Worm (Caenorhabditis elegans) whole organism, L4 larva: ENCODE measurements around the gene ctsa-1.2.

Source experiments
- D1046.2 ChIP-seq: fragments of 200-800 bp; sonication (Bioruptor generic); IDR thresholded peaks from 2 replicates; pipeline ENCODE4 v1.3.6; 2022; ENCODE audit warnings: missing genetic modification characterization, missing compliant biosample characterization
- F37D6.2 ChIP-seq: sonication (generic microtip); optimal IDR thresholded peaks from 2 replicates; lab custom pipeline; 2016; ENCODE audit warnings: mild to moderate bottlenecking, missing genetic modification characterization, missing compliant biosample characterization
- F49E8.2 ChIP-seq: sonication (generic microtip); optimal IDR thresholded peaks from 2 replicates; lab custom pipeline; 2016; ENCODE audit warnings: missing compliant biosample characterization, mild to moderate bottlenecking, missing genetic modification characterization, borderline replicate concordance
- T26A8.4 ChIP-seq: fragments of 200-800 bp; sonication (Bioruptor generic); IDR thresholded peaks from 2 replicates; pipeline ENCODE4 v1.3.6; 2022; ENCODE audit warnings: missing genetic modification characterization, missing compliant biosample characterization
- Y105C5A.15 ChIP-seq: fragments of 200-800 bp; sonication (Bioruptor generic); IDR thresholded peaks from 2 replicates; pipeline ENCODE4 v1.3.6; 2022; ENCODE audit warnings: missing genetic modification characterization, missing compliant biosample characterization
- Y5F2A.4 ChIP-seq: fragments of 200-800 bp; sonication (Bioruptor generic); optimal IDR thresholded peaks from 2 replicates; lab custom pipeline; 2018; ENCODE audit warnings: mild to moderate bottlenecking, missing genetic modification characterization, missing compliant biosample characterization
- ZK337.2 ChIP-seq: fragments of 200-800 bp; sonication (Bioruptor generic); IDR thresholded peaks from 2 replicates; pipeline ENCODE4 v1.3.6; 2022; ENCODE audit warnings: missing genetic modification reagents, missing genetic modification characterization, missing compliant biosample characterization
- aha-1 ChIP-seq: fragments of 150-350 bp; peaks from one replicate; lab custom pipeline; 2014; ENCODE audit warnings: missing biosample characterization, missing genetic modification characterization
- aly-2 ChIP-seq: sonication (generic microtip); optimal IDR thresholded peaks from 2 replicates; lab custom pipeline; 2018; ENCODE audit warnings: missing biosample characterization, missing genetic modification characterization
- ceh-20 ChIP-seq: fragments of 200-800 bp; sonication (Bioruptor generic); IDR thresholded peaks from 2 replicates; pipeline ENCODE4 v1.3.6; 2022; ENCODE audit warnings: missing genetic modification reagents, missing genetic modification characterization, missing compliant biosample characterization
- ces-1 ChIP-seq: fragments of 150-350 bp; sonication (generic microtip); optimal IDR thresholded peaks from 4 replicates; lab custom pipeline; 2014; ENCODE audit warnings: missing biosample characterization, missing genetic modification reagents, missing genetic modification characterization
- ctbp-1 ChIP-seq: fragments of 200-800 bp; sonication (Bioruptor generic); IDR thresholded peaks from 2 replicates; pipeline ENCODE4 v1.3.6; 2022; ENCODE audit warnings: missing genetic modification reagents, missing genetic modification characterization, missing compliant biosample characterization
- daf-12 ChIP-seq: fragments of 150-350 bp; optimal IDR thresholded peaks from 2 replicates; lab custom pipeline; 2014; ENCODE audit warnings: missing biosample characterization, missing genetic modification reagents, missing genetic modification characterization
- daf-8 ChIP-seq: fragments of 200-800 bp; sonication (Bioruptor generic); IDR thresholded peaks from 2 replicates; pipeline ENCODE4 v1.3.6; 2022; ENCODE audit warnings: missing genetic modification characterization, missing compliant biosample characterization
- dmd-8 ChIP-seq: fragments of 200-800 bp; sonication (Bioruptor generic); IDR thresholded peaks from 2 replicates; pipeline ENCODE4 v1.3.6; 2022; ENCODE audit warnings: missing genetic modification characterization, missing compliant biosample characterization
- dmd-9 ChIP-seq: fragments of 200-800 bp; sonication (Bioruptor generic); IDR thresholded peaks from 2 replicates; pipeline ENCODE4 v1.3.6; 2022; ENCODE audit warnings: missing genetic modification reagents, missing genetic modification characterization, missing compliant biosample characterization
- egl-43 ChIP-seq: fragments of 200-800 bp; sonication (Bioruptor generic); IDR thresholded peaks from 2 replicates; pipeline ENCODE4 v1.3.6; 2022; ENCODE audit warnings: missing genetic modification reagents, missing genetic modification characterization, missing compliant biosample characterization
- hif-1 ChIP-seq, 2 experiments: sonication (generic microtip); optimal IDR thresholded peaks; 2 replicates each; lab custom pipeline; 2016 to 2017; ENCODE audit warnings: missing compliant biosample characterization in 2 of 2, missing genetic modification characterization in 2 of 2, missing genetic modification reagents in 2 of 2, missing genotype in 2 of 2, mild to moderate bottlenecking in 1 of 2
- lim-7 ChIP-seq: fragments of 200-800 bp; sonication (Bioruptor generic); IDR thresholded peaks from 2 replicates; pipeline ENCODE4 v1.3.6; 2022; ENCODE audit warnings: missing genetic modification characterization, missing compliant biosample characterization
- lin-1 ChIP-seq: fragments of 200-800 bp; sonication (Bioruptor generic); IDR thresholded peaks from 2 replicates; pipeline ENCODE4 v1.3.6; 2022; ENCODE audit warnings: missing genetic modification reagents, missing genetic modification characterization, missing compliant biosample characterization
- lin-15B ChIP-seq: fragments of 150-350 bp; sonication (generic microtip); optimal IDR thresholded peaks from 3 replicates; lab custom pipeline; 2014; ENCODE audit warnings: missing biosample characterization, missing genetic modification characterization
- lin-39 ChIP-seq: fragments of 150-350 bp; optimal IDR thresholded peaks from 2 replicates; lab custom pipeline; 2014; ENCODE audit warnings: missing biosample characterization, missing genetic modification reagents, missing genetic modification characterization
- lir-3 ChIP-seq: sonication (generic microtip); optimal IDR thresholded peaks from 2 replicates; lab custom pipeline; 2016; ENCODE audit warnings: mild to moderate bottlenecking, missing genetic modification characterization, missing compliant biosample characterization
- lsy-2 ChIP-seq, 2 experiments: fragments of 150-350 bp in 1 of 2; sonication (generic microtip) in 1 of 2; optimal IDR thresholded peaks; 2 replicates each; lab custom pipeline; 2014 to 2017; ENCODE audit warnings: missing biosample characterization in 2 of 2, missing genetic modification characterization in 2 of 2
- madf-5 ChIP-seq, 2 experiments: fragments of 200-800 bp; sonication (Bioruptor generic); IDR thresholded peaks; 2 replicates each; pipeline ENCODE4 v1.3.6; 2022; ENCODE audit warnings: missing compliant biosample characterization in 2 of 2, missing genetic modification characterization in 2 of 2
- mes-2 ChIP-seq: sonication (generic microtip); optimal IDR thresholded peaks from 2 replicates; lab custom pipeline; 2016; ENCODE audit warnings: missing genotype, mild to moderate bottlenecking, missing genetic modification characterization, missing compliant biosample characterization; ENCODE audit not compliant: poor library complexity, severe bottlenecking
- nhr-10 ChIP-seq: fragments of 150-350 bp; optimal IDR thresholded peaks from 2 replicates; lab custom pipeline; 2014; ENCODE audit warnings: missing biosample characterization, missing genetic modification characterization
- nhr-111 ChIP-seq: fragments of 200-800 bp; sonication (Bioruptor generic); optimal IDR thresholded peaks from 2 replicates; lab custom pipeline; 2018; ENCODE audit warnings: mild to moderate bottlenecking, missing genetic modification characterization, missing compliant biosample characterization
- nhr-25 ChIP-seq: sonication (generic microtip); optimal IDR thresholded peaks from 2 replicates; lab custom pipeline; 2017; ENCODE audit warnings: missing genetic modification characterization, mild to moderate bottlenecking, missing compliant biosample characterization, antibody characterized with exemption, moderate library complexity, borderline replicate concordance; ENCODE audit not compliant: insufficient read depth
- nhr-77 ChIP-seq: fragments of 150-350 bp; optimal IDR thresholded peaks from 2 replicates; lab custom pipeline; 2014; ENCODE audit warnings: missing biosample characterization, missing genetic modification characterization
- sdz-12 ChIP-seq: fragments of 200-800 bp; sonication (Bioruptor generic); optimal IDR thresholded peaks from 2 replicates; lab custom pipeline; 2018; ENCODE audit warnings: mild to moderate bottlenecking, missing genetic modification characterization, missing compliant biosample characterization
- set-16 ChIP-seq: fragments of 200-800 bp; sonication (Bioruptor generic); IDR thresholded peaks from 2 replicates; pipeline ENCODE4 v1.3.6; 2022; ENCODE audit warnings: missing genetic modification reagents, missing genetic modification characterization, missing compliant biosample characterization
- snpc-1.2 ChIP-seq: fragments of 200-800 bp; sonication (Bioruptor generic); IDR thresholded peaks from 2 replicates; pipeline ENCODE4 v1.3.6; 2022; ENCODE audit warnings: missing genetic modification reagents, missing genetic modification characterization, missing compliant biosample characterization
- unc-130 ChIP-seq: sonication (generic microtip); optimal IDR thresholded peaks from 2 replicates; lab custom pipeline; 2016; ENCODE audit warnings: missing genetic modification reagents, missing genetic modification characterization, missing compliant biosample characterization
- unc-62 ChIP-seq, 3 experiments: fragments of 150-350 bp in 1 of 3; sonication (generic microtip); optimal IDR thresholded peaks in 2 of 3; peaks in 1 of 3; 1 replicate in 1 of 3; 2 replicates in 2 of 3; lab custom pipeline; 2014 to 2017; ENCODE audit warnings: missing biosample characterization in 3 of 3, missing genetic modification characterization in 3 of 3, missing genetic modification reagents in 3 of 3, missing genotype in 1 of 3
- zfp-3 ChIP-seq: fragments of 200-800 bp; sonication (Bioruptor generic); conservative IDR thresholded peaks from 2 replicates; pipeline ENCODE4 v1.3.6; 2022; ENCODE audit warnings: missing genetic modification reagents, missing genetic modification characterization, missing compliant biosample characterization
- ztf-11 ChIP-seq: fragments of 150-350 bp; optimal IDR thresholded peaks from 2 replicates; lab custom pipeline; 2014; ENCODE audit warnings: missing biosample characterization, missing genetic modification characterization

The ctsa-1.2 gene

DNA sequence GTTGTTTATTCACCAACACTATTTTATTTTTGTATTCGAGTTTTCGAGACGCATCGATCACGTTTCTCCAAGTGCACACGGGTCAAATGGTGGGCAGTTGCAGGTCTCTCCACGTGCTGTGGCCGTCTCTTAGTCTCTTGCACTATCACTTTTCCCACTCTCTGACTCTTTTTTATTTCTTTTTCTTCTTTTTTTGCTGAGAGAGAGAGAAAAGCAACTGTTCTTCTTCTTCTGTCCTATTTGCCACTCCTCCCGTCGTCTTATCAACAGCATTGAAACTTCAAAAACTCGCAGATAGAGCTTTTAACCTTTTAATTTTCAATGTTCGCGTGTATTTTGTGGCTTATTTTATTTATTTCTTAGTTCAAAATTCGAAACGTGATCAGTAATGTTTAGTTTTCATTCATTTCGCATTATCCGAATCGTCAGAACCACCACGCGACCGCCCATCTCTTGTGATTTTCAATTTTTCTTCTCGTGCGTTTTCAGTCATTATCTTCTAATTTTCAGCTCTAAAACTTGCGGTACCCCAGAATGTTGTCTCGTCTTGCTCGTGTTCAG is 10.5 kb upstream of the ctsa-1.2 start, which contains the start of gene alh-8 (continued):
- TF ChIP-seq F49E8.2 (tag; lab: Kevin White, UChicago), result no peak
- TF ChIP-seq F37D6.2 (tag; lab: Kevin White, UChicago), result no peak
- TF ChIP-seq dmd-9 (GFP tag; lab: Robert Waterston, UW), result no peak
- no peak for TF ChIP-seq sdz-12 (GFP tag; lab: Kevin White, UChicago)
- TF ChIP-seq unc-62 (GFP tag; optimal IDR thresholded peaks at IDR 0.05 in 1 of 2; lab: Kevin White, UChicago), result no peak
- TF ChIP-seq unc-62 (tag; optimal IDR thresholded peaks at IDR 0.05; lab: Kevin White, UChicago), result no peak
- no peak for TF ChIP-seq ceh-20
- TF ChIP-seq lin-39, result no peak
- TF ChIP-seq ztf-11 (tag; lab: Kevin White, UChicago), result no peak
- TF ChIP-seq ces-1 (GFP tag; lab: Kevin White, UChicago), result no peak
- TF ChIP-seq madf-5 (GFP tag; IDR thresholded peaks at IDR 0.05; lab: Robert Waterston, UW), result no peak
- TF ChIP-seq ZK337.2 (GFP tag; lab: Robert Waterston, UW), result no peak
- TF ChIP-seq unc-130 (GFP tag; lab: Kevin White, UChicago), result no peak
- TF ChIP-seq Y105C5A.15 (GFP tag; lab: Robert Waterston, UW), result no peak
- no peak for TF ChIP-seq nhr-10 (tag; lab: Kevin White, UChicago)
- TF ChIP-seq dmd-8 (GFP tag; lab: Robert Waterston, UW), result no peak
- TF ChIP-seq snpc-1.2, result no peak
- TF ChIP-seq daf-8 (GFP tag; lab: Robert Waterston, UW), result no peak
- TF ChIP-seq T26A8.4, result 0 out of 2 replicates have a peak, but pooled peaks have one; percentile 10
- no peak for TF ChIP-seq lim-7 (GFP tag; lab: Robert Waterston, UW)
- TF ChIP-seq nhr-25, result no peak
- no peak for TF ChIP-seq daf-12
- peak in 1 of 2 experiments; percentile 73 for TF ChIP-seq hif-1 (tag; optimal IDR thresholded peaks at IDR 0.05; lab: Kevin White, UChicago)
- no peak for TF ChIP-seq lir-3 (tag; lab: Kevin White, UChicago)
- peak; percentile 43 for TF ChIP-seq nhr-77 (tag; lab: Kevin White, UChicago)
- TF ChIP-seq nhr-111, result no peak
- peak; percentile 43 for TF ChIP-seq aha-1
- TF ChIP-seq aly-2 (tag; lab: Kevin White, UChicago), result no peak
- TF ChIP-seq mes-2 (tag; lab: Kevin White, UChicago), result peak; percentile 53
- TF ChIP-seq lin-15B (tag; lab: Kevin White, UChicago), result no peak
- no peak for TF ChIP-seq Y5F2A.4 (GFP tag; lab: Kevin White, UChicago)
- TF ChIP-seq zfp-3 (GFP tag; lab: Robert Waterston, UW), result no peak
- TF ChIP-seq, all 104 proteins: peak for 30

DNA sequence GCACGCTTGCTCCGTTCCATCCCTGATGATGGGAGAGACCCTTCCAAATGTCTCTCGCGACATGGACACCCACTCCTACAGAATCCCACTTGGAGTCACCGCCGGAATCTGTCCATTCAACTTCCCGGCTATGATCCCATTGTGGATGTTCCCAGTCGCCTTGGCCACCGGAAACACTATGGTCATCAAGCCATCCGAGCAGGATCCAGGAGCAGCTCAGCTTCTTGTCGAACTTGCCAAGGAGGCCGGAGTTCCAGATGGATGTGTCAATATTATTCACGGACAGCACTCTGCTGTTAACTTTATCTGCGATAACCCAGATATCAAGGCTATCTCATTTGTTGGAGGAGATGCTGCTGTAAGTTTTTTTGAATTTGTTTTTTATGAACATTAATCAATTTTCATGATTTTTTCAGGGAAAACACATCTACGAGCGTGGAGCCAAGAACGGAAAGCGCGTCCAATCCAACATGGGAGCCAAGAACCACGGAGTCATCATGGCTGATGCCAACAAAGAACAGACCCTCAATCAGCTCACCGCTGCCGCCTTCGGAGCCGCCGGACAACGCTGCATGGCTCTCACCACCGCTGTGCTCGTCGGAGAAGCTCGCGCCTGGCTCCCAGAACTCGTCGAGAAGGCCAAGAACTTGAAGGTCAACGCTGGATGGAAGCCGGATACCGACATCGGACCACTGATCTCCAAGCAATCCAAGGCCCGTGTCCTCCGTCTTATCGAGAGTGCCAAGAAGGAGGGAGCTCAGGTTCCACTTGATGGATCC is 9.2 kb upstream of the ctsa-1.2 start:
- TF ChIP-seq Y5F2A.4 (GFP tag; lab: Kevin White, UChicago), result no peak
- TF ChIP-seq unc-62 (GFP tag; optimal IDR thresholded peaks at IDR 0.05 in 1 of 2; lab: Kevin White, UChicago), result peak in 1 of 2 experiments; percentile 69
- no peak for TF ChIP-seq unc-62 (tag; optimal IDR thresholded peaks at IDR 0.05; lab: Kevin White, UChicago)
- peak; percentile 94 for TF ChIP-seq set-16 (GFP tag; lab: Robert Waterston, UW)
- TF ChIP-seq nhr-111, result no peak
- no peak for TF ChIP-seq ctbp-1 (GFP tag; lab: Robert Waterston, UW)
- TF ChIP-seq D1046.2 (GFP tag; lab: Robert Waterston, UW), result 0 out of 2 replicates have a peak, but pooled peaks have one; percentile 33
- TF ChIP-seq aha-1, result peak; percentile 96
- TF ChIP-seq nhr-10 (tag; lab: Kevin White, UChicago), result no peak
- no peak for TF ChIP-seq lsy-2 (tag; optimal IDR thresholded peaks at IDR 0.05; lab: Kevin White, UChicago)
- no peak for TF ChIP-seq hif-1 (tag; optimal IDR thresholded peaks at IDR 0.05; lab: Kevin White, UChicago)
- no peak for TF ChIP-seq lin-1 (GFP tag; lab: Robert Waterston, UW)
- no peak for TF ChIP-seq egl-43 (GFP tag; lab: Robert Waterston, UW)
